Worm (Caenorhabditis elegans): ENCODE results near the gene cif-1.

DNA sequence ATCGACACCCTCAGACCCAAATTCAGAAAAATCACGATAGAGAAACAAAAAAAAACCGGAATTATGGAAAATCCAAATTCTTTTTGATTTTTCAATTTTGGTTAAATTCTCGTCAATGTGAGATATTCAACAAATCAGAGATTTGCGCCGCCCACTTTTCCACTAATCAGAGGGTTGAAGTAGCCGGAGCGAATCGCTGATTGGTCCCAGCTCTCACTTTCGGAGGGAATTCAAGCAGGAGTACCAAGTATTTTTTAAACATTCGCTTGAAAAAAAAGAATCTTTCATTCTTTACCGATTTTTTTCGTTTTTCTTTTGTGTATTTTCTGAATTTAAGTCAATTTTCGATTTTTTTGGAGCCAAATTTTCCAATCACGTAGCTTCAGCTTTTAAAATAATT is 4.6 kb downstream of the cif-1 start:
- TF ChIP-seq ets-7 (tag; optimal IDR thresholded peaks at IDR 0.05) = no peak
- no peak for TF ChIP-seq ama-1 (optimal IDR thresholded peaks at IDR 0.05)
- TF ChIP-seq ceh-13 (GFP tag; optimal IDR thresholded peaks at IDR 0.05) = no peak
- TF ChIP-seq scrt-1 (GFP tag; IDR thresholded peaks at IDR 0.05) = no peak
